Worm (Caenorhabditis elegans): Measurements from ENCODE around the gene F32D8.12.

Gene F32D8.12

ce11 chrV:10858340-10858739 is 32.5 kb downstream of the F32D8.12 start (continued):
- TF ChIP-seq zag-1 (tag; optimal IDR thresholded peaks at IDR 0.05) (peak; percentile 66), hmg-1.1 (GFP tag; IDR thresholded peaks at IDR 0.05) (peak; percentile 70; the same call in 1 of the 2 replicates), unc-62 (GFP tag; optimal IDR thresholded peaks at IDR 0.05 in 1 of 2) (peak in 1 of 2 experiments; percentile 99), unc-62 (tag; optimal IDR thresholded peaks at IDR 0.05) (no peak), ceh-28 (tag; optimal IDR thresholded peaks at IDR 0.05) (no peak), F26F4.8 (GFP tag; conservative IDR thresholded peaks at IDR 0.05) (no peak), pha-4 (GFP tag; IDR thresholded peaks at IDR 0.05) (peak; percentile 62; the same call in 1 of the 2 replicates), pha-4 (tag; optimal IDR thresholded peaks at IDR 0.05) (no peak), hlh-30 (tag; optimal IDR thresholded peaks at IDR 0.05; ENCODE audit: insufficient read depth) (peak; percentile 84), cey-2 (tag; optimal IDR thresholded peaks at IDR 0.05; ENCODE audit: borderline replicate concordance, insufficient read depth) (peak; percentile 7), sdz-12 (GFP tag; optimal IDR thresholded peaks at IDR 0.05) (peak; percentile 36), saeg-2 (GFP tag; IDR thresholded peaks at IDR 0.05) (peak; percentile 98), hif-1 (tag; optimal IDR thresholded peaks at IDR 0.05) (peak in 1 of 2 experiments; percentile 63), ctbp-1 (GFP tag; IDR thresholded peaks at IDR 0.05) (peak; percentile 85), ceh-82 (tag; optimal IDR thresholded peaks at IDR 0.05) (no peak), zfp-3 (GFP tag; conservative IDR thresholded peaks at IDR 0.05) (0 out of 2 replicates have a peak, but pooled peaks have one; percentile 39), egl-43 (GFP tag; IDR thresholded peaks at IDR 0.05) (peak; percentile 46; the same call in 1 of the 2 replicates), aha-1 (tag) (peak; percentile 96), daf-12 (tag; optimal IDR thresholded peaks at IDR 0.05) (no peak), ceh-62 (tag; optimal IDR thresholded peaks at IDR 0.05) (no peak), F37D6.2 (tag; optimal IDR thresholded peaks at IDR 0.05) (peak; percentile 54), snpc-1.2 (GFP tag; IDR thresholded peaks at IDR 0.05) (no peak), ztf-7 (tag; optimal IDR thresholded peaks at IDR 0.05) (no peak), dmd-6 (GFP tag; IDR thresholded peaks at IDR 0.05) (peak; percentile 87), Y48G9A.11 (GFP tag; IDR thresholded peaks at IDR 0.05) (no peak), mes-2 (tag; optimal IDR thresholded peaks at IDR 0.05; ENCODE audit: poor library complexity, severe bottlenecking) (peak; percentile 51), mep-1 (tag; optimal IDR thresholded peaks at IDR 0.05) (peak; percentile 81), nhr-11 (tag; optimal IDR thresholded peaks at IDR 0.05) (peak; percentile 74), mxl-3 (GFP tag; optimal IDR thresholded peaks at IDR 0.05) (peak; percentile 47), zip-2 (tag; optimal IDR thresholded peaks at IDR 0.05) (no peak), ceh-44 (GFP tag; IDR thresholded peaks at IDR 0.05) (no peak), fos-1 (tag; optimal IDR thresholded peaks at IDR 0.05) (peak; percentile 30), ceh-32 (tag; optimal IDR thresholded peaks at IDR 0.05; ENCODE audit: poor library complexity) (peak; percentile 34), gei-8 (GFP tag; optimal IDR thresholded peaks at IDR 0.05) (peak; percentile 98), mdt-29 (GFP tag; IDR thresholded peaks at IDR 0.05) (no peak), dmd-8 (GFP tag; IDR thresholded peaks at IDR 0.05) (no peak), ceh-20 (GFP tag; IDR thresholded peaks at IDR 0.05) (peak; percentile 87), set-16 (GFP tag; IDR thresholded peaks at IDR 0.05) (peak; percentile 74), nhr-76 (tag; optimal IDR thresholded peaks at IDR 0.05) (peak; percentile 25), dmd-9 (GFP tag; IDR thresholded peaks at IDR 0.05) (0 out of 2 replicates have a peak, but pooled peaks have one; percentile 13), nhr-111 (GFP tag; optimal IDR thresholded peaks at IDR 0.05) (no peak), nhr-42 (GFP tag; IDR thresholded peaks at IDR 0.05) (no peak)
